Fruit fly (Drosophila melanogaster): Measurements from ENCODE around the gene GC1.
"Not testable (repeated sequence)": the region's sequence is repeated elsewhere in the genome, so short reads cannot be mapped to it uniquely, and the experiment has no call there.

Gene GC1

DNA sequence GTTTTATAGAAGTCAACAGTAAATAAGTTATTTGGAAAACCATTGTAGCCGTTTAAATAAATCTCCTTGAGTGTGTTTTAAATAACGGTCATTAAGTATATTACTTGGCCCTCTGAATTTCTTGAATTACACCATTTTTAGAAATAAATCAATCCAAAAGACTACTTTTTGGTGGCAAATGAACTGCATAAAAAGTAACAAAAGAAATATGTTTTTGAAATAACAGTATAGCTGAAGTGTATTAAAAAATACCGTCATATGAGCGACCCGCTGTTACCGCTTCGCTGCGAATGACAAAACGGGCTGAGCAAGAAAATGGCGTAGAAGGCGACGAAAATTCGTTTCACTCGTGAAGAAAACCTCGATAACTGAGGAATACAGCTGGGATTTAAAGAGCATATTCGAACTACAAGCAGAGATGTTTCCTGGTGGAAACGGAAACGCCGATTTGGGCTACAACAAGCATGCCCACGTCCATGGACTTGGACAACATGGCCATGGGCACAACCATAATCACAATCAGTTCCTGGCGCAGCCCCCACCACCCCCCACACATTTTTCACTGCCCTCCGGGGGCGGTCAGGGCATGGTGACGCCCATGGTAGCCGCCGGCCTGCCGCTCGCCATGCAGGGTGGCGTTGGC lies 18.0 kb upstream of the GC1 start, which contains the start of gene CG31211:
Gene CG31211, plus strand, starts transcription at position 294 of the 643 bp plus-strand sequence.
- TF ChIP-seq ey (GFP tag; optimal IDR thresholded peaks at IDR 0.05) = peak; percentile 3
- no peak for TF ChIP-seq jim (GFP tag; optimal IDR thresholded peaks at IDR 0.05)
- no peak for TF ChIP-seq dmrt93B (GFP tag; optimal IDR thresholded peaks at IDR 0.05)
- TF ChIP-seq Hr83 (GFP tag; optimal IDR thresholded peaks at IDR 0.05; ENCODE audit: poor library complexity, severe bottlenecking) = peak; percentile 50
- no peak for TF ChIP-seq psq (GFP tag; optimal IDR thresholded peaks at IDR 0.05)
- TF ChIP-seq rgr (GFP tag; optimal IDR thresholded peaks at IDR 0.05) = peak; percentile 57
- TF ChIP-seq Dfd (GFP tag; optimal IDR thresholded peaks at IDR 0.05) = no peak
- no peak for TF ChIP-seq Dif (GFP tag; optimal IDR thresholded peaks at IDR 0.05; ENCODE audit: partially characterized antibody)
- no peak for TF ChIP-seq Mio (GFP tag; optimal IDR thresholded peaks at IDR 0.05)
- peak in 1 of 2 experiments; percentile 32 for TF ChIP-seq foxo (GFP tag; optimal IDR thresholded peaks at IDR 0.05)
- TF ChIP-seq sv (GFP tag; optimal IDR thresholded peaks at IDR 0.05) = no peak
- peak; percentile 13 for TF ChIP-seq HLH106 (tag; optimal IDR thresholded peaks at IDR 0.05)
- no peak for TF ChIP-seq br (GFP tag; optimal IDR thresholded peaks at IDR 0.05)

dm6 chr3R:11956444-11956843 lies 11.1 kb upstream of the GC1 start, which contains the start of gene Hsp70Aa:
TSS of gene Hsp70Aa (minus strand) at chr3R:11956544.
- TF ChIP-seq Jra, br, foxo (GFP tag; optimal IDR thresholded peaks at IDR 0.05): not testable (repeated sequence)

DNA sequence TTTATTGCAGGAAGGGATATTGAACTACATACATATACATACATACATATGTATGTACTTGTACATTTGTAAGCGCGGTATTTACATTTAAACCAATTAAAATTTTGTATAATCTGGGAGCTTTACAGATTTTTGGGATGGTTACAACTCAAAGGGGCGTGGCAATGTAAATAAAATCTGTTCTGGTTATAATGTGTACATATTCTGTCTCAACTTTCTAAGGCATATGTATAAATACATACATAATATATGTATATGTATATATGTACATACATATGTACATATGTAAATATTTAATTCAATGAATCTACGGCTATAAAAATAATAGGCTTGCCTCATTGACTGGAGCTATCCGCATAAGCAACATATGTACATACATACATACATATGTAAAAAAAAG lies 10.1 kb upstream of the GC1 start:
- TF ChIP-seq fru (GFP tag; optimal IDR thresholded peaks at IDR 0.05) (no peak), lola (GFP tag; optimal IDR thresholded peaks at IDR 0.05) (no peak), Vsx2 (GFP tag; optimal IDR thresholded peaks at IDR 0.05; ENCODE audit: partially characterized antibody) (no peak), Myc (optimal IDR thresholded peaks at IDR 0.05) (no peak), Hr83 (GFP tag; optimal IDR thresholded peaks at IDR 0.05; ENCODE audit: poor library complexity, severe bottlenecking) (no peak), sv (GFP tag; optimal IDR thresholded peaks at IDR 0.05) (no peak), CrebA (GFP tag; optimal IDR thresholded peaks at IDR 0.05; ENCODE audit: borderline replicate concordance) (no peak), CG32264 (GFP tag; optimal IDR thresholded peaks at IDR 0.05) (no peak), tai (GFP tag; optimal IDR thresholded peaks at IDR 0.05) (no peak), N (GFP tag; optimal IDR thresholded peaks at IDR 0.05) (no peak), h (GFP tag; optimal IDR thresholded peaks at IDR 0.05) (no peak), GATAd (GFP tag; optimal IDR thresholded peaks at IDR 0.05) (no peak), Hr78 (GFP tag; optimal IDR thresholded peaks at IDR 0.05) (no peak), ey (GFP tag; optimal IDR thresholded peaks at IDR 0.05) (no peak), jim (GFP tag; optimal IDR thresholded peaks at IDR 0.05) (no peak), OdsH (GFP tag; optimal IDR thresholded peaks at IDR 0.05) (no peak), Abd-B (GFP tag; optimal IDR thresholded peaks at IDR 0.05) (no peak), Sp1 (GFP tag; optimal IDR thresholded peaks at IDR 0.05) (no peak), Dif (GFP tag; optimal IDR thresholded peaks at IDR 0.05; ENCODE audit: partially characterized antibody) (no peak)

DNA sequence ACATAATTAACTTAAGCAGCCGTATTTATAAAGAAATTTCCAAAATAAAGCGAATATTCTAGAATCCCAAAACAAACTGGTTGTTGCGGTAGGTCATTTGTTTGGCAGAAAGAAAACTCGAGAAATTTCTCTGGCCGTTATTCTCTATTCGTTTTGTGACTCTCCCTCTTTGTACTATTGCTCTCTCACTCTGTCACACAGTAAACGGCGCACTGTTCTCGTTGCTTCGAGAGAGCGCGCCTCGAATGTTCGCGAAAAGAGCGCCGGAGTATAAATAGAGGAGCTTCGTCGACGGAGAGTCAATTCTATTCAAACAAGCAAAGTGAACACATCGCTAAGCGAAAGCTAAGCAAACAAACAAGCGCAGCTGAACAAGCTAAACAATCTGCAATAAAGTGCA lies 9.3 kb upstream of the GC1 start, which contains the start of gene Hsp70Ab:
Gene Hsp70Ab, plus strand, starts transcription at position 301 of the 400 bp plus-strand sequence.
- not testable (repeated sequence) for TF ChIP-seq Sp1, woc, GATAd (GFP tag; optimal IDR thresholded peaks at IDR 0.05)

dm6 chr3R:11962739-11963214 lies 4.7 kb upstream of the GC1 start, which contains the start of the genes CG3281 and aurA:
TSS of gene CG3281 (minus strand) at chr3R:11962805.
TSS of gene aurA (plus strand) at chr3R:11963124.
- TF ChIP-seq brk (GFP tag; optimal IDR thresholded peaks at IDR 0.05) (no peak), rgr (GFP tag; optimal IDR thresholded peaks at IDR 0.05) (peak; percentile 83), woc (GFP tag; optimal IDR thresholded peaks at IDR 0.05) (peak; percentile 94), tai (GFP tag; optimal IDR thresholded peaks at IDR 0.05) (no peak), N (GFP tag; optimal IDR thresholded peaks at IDR 0.05) (no peak), Dif (GFP tag; optimal IDR thresholded peaks at IDR 0.05; ENCODE audit: partially characterized antibody) (no peak), br (GFP tag; optimal IDR thresholded peaks at IDR 0.05) (peak; percentile 73), sv (GFP tag; optimal IDR thresholded peaks at IDR 0.05) (peak; percentile 54), lola (GFP tag; optimal IDR thresholded peaks at IDR 0.05) (no peak), sage (GFP tag; optimal IDR thresholded peaks at IDR 0.05) (no peak), ey (GFP tag; optimal IDR thresholded peaks at IDR 0.05) (peak; percentile 80), OdsH (GFP tag; optimal IDR thresholded peaks at IDR 0.05) (peak; percentile 66), fru (GFP tag; optimal IDR thresholded peaks at IDR 0.05) (peak; percentile 78), dmrt93B (GFP tag; optimal IDR thresholded peaks at IDR 0.05) (peak; percentile 65), psq (GFP tag; optimal IDR thresholded peaks at IDR 0.05) (peak; percentile 59), Mio (GFP tag; optimal IDR thresholded peaks at IDR 0.05) (no peak), Jra (GFP tag; optimal IDR thresholded peaks at IDR 0.05) (peak; percentile 91), Hr83 (GFP tag; optimal IDR thresholded peaks at IDR 0.05; ENCODE audit: poor library complexity, severe bottlenecking) (peak; percentile 45), dl (GFP tag; optimal IDR thresholded peaks at IDR 0.05; ENCODE audit: insufficient read depth in 1 of 2, partially characterized antibody in 2 of 2) (no peak), usp (GFP tag; optimal IDR thresholded peaks at IDR 0.05) (no peak), foxo (GFP tag; optimal IDR thresholded peaks at IDR 0.05) (peak in 1 of 2 experiments; percentile 84), CG9705 (GFP tag; optimal IDR thresholded peaks at IDR 0.05) (peak; percentile 67), pan (optimal IDR thresholded peaks at IDR 0.05) (no peak), CrebA (GFP tag; optimal IDR thresholded peaks at IDR 0.05; ENCODE audit: borderline replicate concordance) (no peak), Myc (optimal IDR thresholded peaks at IDR 0.05) (peak; percentile 69), Rel (GFP tag; optimal IDR thresholded peaks at IDR 0.05) (no peak), Rel (tag; optimal IDR thresholded peaks at IDR 0.05) (no peak), Vsx2 (GFP tag; optimal IDR thresholded peaks at IDR 0.05; ENCODE audit: partially characterized antibody) (no peak), Sp1 (GFP tag; optimal IDR thresholded peaks at IDR 0.05) (peak; percentile 72)
